Worm (Caenorhabditis elegans): ENCODE data around the gene sdz-15.

ce11 chrIII:6450596-6450995, 47.7 kb upstream of the sdz-15 start, which contains the start of gene T26A5.6:
- TF ChIP-seq pqm-1 (tag; optimal IDR thresholded peaks at IDR 0.05) (no peak), madf-2 (tag; optimal IDR thresholded peaks at IDR 0.05) (no peak), ama-1 (optimal IDR thresholded peaks at IDR 0.05) (no peak), fkh-10 (GFP tag; optimal IDR thresholded peaks at IDR 0.05) (no peak), C38D4.7 (GFP tag; optimal IDR thresholded peaks at IDR 0.05) (no peak), ceh-2 (tag; optimal IDR thresholded peaks at IDR 0.05) (no peak), F13H6.1 (tag; optimal IDR thresholded peaks at IDR 0.05) (no peak), nhr-232 (tag; optimal IDR thresholded peaks at IDR 0.05) (no peak), syd-9 (tag; optimal IDR thresholded peaks at IDR 0.05) (no peak), dmd-4 (tag; optimal IDR thresholded peaks at IDR 0.05; ENCODE audit: borderline replicate concordance) (no peak), tbx-2 (tag; optimal IDR thresholded peaks at IDR 0.05) (no peak), ceh-30 (tag; optimal IDR thresholded peaks at IDR 0.05) (no peak), lin-11 (tag; optimal IDR thresholded peaks at IDR 0.05) (no peak)

Data from whole organism, late embryonic.